Worm (Caenorhabditis elegans) whole organism, L3 larva: ENCODE measurements around the gene C48B4.7.

Experiments used
- aly-2 ChIP-seq: fragments of 150-350 bp; optimal IDR thresholded peaks from 2 replicates; lab custom pipeline; 2014; ENCODE audit warnings: missing biosample characterization, missing genetic modification characterization
- nfya-1 ChIP-seq: sonication (generic microtip); optimal IDR thresholded peaks from 2 replicates; lab custom pipeline; 2017; ENCODE audit warnings: missing genetic modification characterization, mild to moderate bottlenecking, missing compliant biosample characterization, antibody characterized with exemption, moderate library complexity; ENCODE audit not compliant: insufficient read depth
- nhr-11 ChIP-seq: fragments of 150-350 bp; optimal IDR thresholded peaks from 2 replicates; lab custom pipeline; 2014; ENCODE audit warnings: missing biosample characterization, missing genetic modification characterization
- nhr-28 ChIP-seq: fragments of 150-350 bp; optimal IDR thresholded peaks from 2 replicates; lab custom pipeline; 2014; ENCODE audit warnings: missing biosample characterization, missing genetic modification characterization
- nhr-67 ChIP-seq: fragments of 150-350 bp; optimal IDR thresholded peaks from 2 replicates; lab custom pipeline; 2014; ENCODE audit warnings: missing biosample characterization, missing genetic modification characterization
- nhr-76 ChIP-seq: fragments of 150-350 bp; sonication (generic microtip); optimal IDR thresholded peaks from 5 replicates; lab custom pipeline; 2014; ENCODE audit warnings: missing biosample characterization, missing genetic modification characterization
- ztf-11 ChIP-seq: fragments of 150-350 bp; optimal IDR thresholded peaks from 2 replicates; lab custom pipeline; 2014; ENCODE audit warnings: missing biosample characterization, missing genetic modification characterization

DNA sequence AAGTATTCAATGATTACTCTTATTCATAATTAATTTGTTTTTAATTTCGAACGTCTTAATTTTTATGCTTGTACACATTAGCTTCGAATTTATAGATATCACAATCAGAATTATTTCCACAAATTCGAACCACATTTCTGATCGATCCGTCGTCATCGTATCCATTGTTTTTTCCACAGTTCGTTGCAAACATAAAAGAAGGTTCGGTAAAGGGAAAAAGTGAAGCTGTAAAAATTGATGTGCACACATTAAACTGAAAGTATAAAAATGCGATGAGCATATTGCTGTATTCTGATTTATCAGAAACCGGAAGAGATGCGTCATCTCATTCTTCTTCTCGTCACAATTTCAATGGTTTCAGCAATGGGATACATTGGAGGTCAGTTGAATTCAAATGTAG lies 37.8 kb upstream of the C48B4.7 start, which contains the start of gene C48B4.12:
- TF ChIP-seq nhr-11 (tag; lab: Kevin White, UChicago) (no peak), nhr-67 (tag; lab: Kevin White, UChicago) (no peak), aly-2 (no peak), ztf-11 (tag; lab: Kevin White, UChicago) (no peak), nhr-28 (tag; lab: Kevin White, UChicago) (no peak), nfya-1 (tag; lab: Kevin White, UChicago) (no peak), nhr-76 (tag; lab: Kevin White, UChicago) (no peak)
